Worm (Caenorhabditis elegans): ENCODE results near the gene lurp-2.

DNA sequence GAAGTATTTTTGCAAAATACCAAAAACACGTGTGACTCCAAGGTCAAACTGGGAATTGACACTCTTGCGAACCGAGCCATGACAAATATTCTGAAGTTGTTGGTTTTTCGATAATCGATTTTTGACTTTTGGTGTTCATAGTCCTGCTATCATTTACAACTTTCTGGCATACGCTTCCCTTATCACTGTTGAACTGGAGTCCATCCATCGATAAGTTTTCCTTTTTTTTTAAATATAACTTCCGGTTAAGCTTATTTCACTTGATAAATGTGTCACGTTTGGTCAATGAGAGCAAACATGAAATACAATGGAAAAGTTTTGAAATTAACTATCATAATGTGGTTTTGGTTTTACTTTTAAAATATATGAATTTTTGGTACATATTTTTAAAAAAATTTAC, 31.7 kb upstream of the lurp-2 start:
- TF ChIP-seq tbx-7 (tag; optimal IDR thresholded peaks at IDR 0.05), result no peak
- TF ChIP-seq K09A11.1 (tag; optimal IDR thresholded peaks at IDR 0.05; ENCODE audit: insufficient read depth), result no peak
- TF ChIP-seq Y22D7AL.16 (tag; optimal IDR thresholded peaks at IDR 0.05), result no peak
- TF ChIP-seq eyg-1 (tag; optimal IDR thresholded peaks at IDR 0.05), result no peak
- no peak for TF ChIP-seq fkh-10 (GFP tag; optimal IDR thresholded peaks at IDR 0.05)
- TF ChIP-seq C08G9.2 (tag; optimal IDR thresholded peaks at IDR 0.05), result no peak
- no peak for TF ChIP-seq lim-6 (tag; optimal IDR thresholded peaks at IDR 0.05)
- no peak for TF ChIP-seq pros-1 (tag; optimal IDR thresholded peaks at IDR 0.05)
- TF ChIP-seq nhr-11 (tag; optimal IDR thresholded peaks at IDR 0.05), result no peak
- no peak for TF ChIP-seq pat-9 (tag; optimal IDR thresholded peaks at IDR 0.05)
- no peak for TF ChIP-seq mec-3 (tag; optimal IDR thresholded peaks at IDR 0.05; ENCODE audit: borderline replicate concordance)
- no peak for TF ChIP-seq ceh-18 (tag; optimal IDR thresholded peaks at IDR 0.05)
- no peak for TF ChIP-seq che-1 (tag; optimal IDR thresholded peaks at IDR 0.05)

Measured in whole organism, late embryonic.